Fruit fly (Drosophila melanogaster) whole organism, wandering third instar larva: ENCODE data around the gene CG33128.

Experiments
- Abd-B ChIP-seq: fragments of >200 bp; optimal IDR thresholded peaks from 2 replicates; lab custom pipeline; 2017; ENCODE audit warnings: missing biosample characterization, missing genetic modification characterization
- CG32264 ChIP-seq: fragments of 200-800 bp; sonication (Bioruptor generic); optimal IDR thresholded peaks from 2 replicates; lab custom pipeline; 2016; ENCODE audit warnings: missing biosample characterization, missing genetic modification characterization
- CG9705 ChIP-seq: fragments of 200-800 bp; sonication (Bioruptor generic); optimal IDR thresholded peaks from 2 replicates; lab custom pipeline; 2018; ENCODE audit warnings: missing biosample characterization, mild to moderate bottlenecking, missing genetic modification characterization
- CrebA ChIP-seq: fragments of 200-800 bp; sonication (Bioruptor generic); optimal IDR thresholded peaks from 2 replicates; lab custom pipeline; 2016; ENCODE audit warnings: missing biosample characterization, mild to moderate bottlenecking, missing genetic modification characterization, borderline replicate concordance
- Dfd ChIP-seq: fragments of >200 bp; optimal IDR thresholded peaks from 2 replicates; lab custom pipeline; 2017; ENCODE audit warnings: missing biosample characterization, missing genetic modification characterization
- Dif ChIP-seq: fragments of 200-275, 200-300 bp; sonication (Bioruptor generic); optimal IDR thresholded peaks from 2 replicates; lab custom pipeline; 2018; ENCODE audit warnings: missing biosample characterization, missing genetic modification characterization; ENCODE audit not compliant: partially characterized antibody
- Hr78 ChIP-seq: fragments of >200 bp; optimal IDR thresholded peaks from 2 replicates; lab custom pipeline; 2017; ENCODE audit warnings: missing biosample characterization, missing genetic modification characterization
- Jra ChIP-seq: sonication (Bioruptor generic); optimal IDR thresholded peaks from 2 replicates; lab custom pipeline; 2016; ENCODE audit warnings: missing biosample characterization, missing genetic modification characterization
- Myc ChIP-seq: fragments of >200 bp; optimal IDR thresholded peaks from 2 replicates; lab custom pipeline; 2017
- N ChIP-seq: fragments of >200 bp; optimal IDR thresholded peaks from 2 replicates; lab custom pipeline; 2018; ENCODE audit warnings: missing biosample characterization, missing external identifiers, missing genetic modification characterization
- OdsH ChIP-seq: fragments of 200-800 bp; sonication (Bioruptor generic); optimal IDR thresholded peaks from 2 replicates; lab custom pipeline; 2016; ENCODE audit warnings: missing biosample characterization, mild to moderate bottlenecking, missing genetic modification characterization
- Rel ChIP-seq, 2 experiments: fragments of 200-800 bp; sonication (Bioruptor generic) in 1 of 2; optimal IDR thresholded peaks; 2 replicates in 1 of 2; 3 replicates in 1 of 2; lab custom pipeline; 2016 to 2019; ENCODE audit warnings: mild to moderate bottlenecking in 2 of 2, missing biosample characterization in 2 of 2, missing genetic modification characterization in 2 of 2, moderate library complexity in 1 of 2
- Vsx2 ChIP-seq: fragments of 200-300, 225-300 bp; sonication (Bioruptor generic); optimal IDR thresholded peaks from 2 replicates; lab custom pipeline; 2018; ENCODE audit warnings: missing biosample characterization, missing genetic modification characterization; ENCODE audit not compliant: partially characterized antibody
- br ChIP-seq: fragments of 200-800 bp; sonication (Bioruptor generic); optimal IDR thresholded peaks from 2 replicates; lab custom pipeline; 2016; ENCODE audit warnings: missing biosample characterization, missing genetic modification characterization
- brk ChIP-seq: fragments of 200-800 bp; sonication (Bioruptor generic); optimal IDR thresholded peaks from 2 replicates; lab custom pipeline; 2016; ENCODE audit warnings: missing biosample characterization, mild to moderate bottlenecking, missing genetic modification characterization
- dl ChIP-seq, 2 experiments: fragments of 175-275, 200-275 bp in 1 of 2; fragments of 200-275 bp in 1 of 2; sonication (Bioruptor generic); optimal IDR thresholded peaks; lab custom pipeline; 2018; ENCODE audit warnings: mild to moderate bottlenecking in 2 of 2, missing biosample characterization in 2 of 2, missing genetic modification characterization in 2 of 2, moderate library complexity in 2 of 2; ENCODE audit not compliant: partially characterized antibody in 2 of 2, insufficient read depth in 1 of 2
- dmrt93B ChIP-seq: fragments of 200-800 bp; sonication (Bioruptor generic); optimal IDR thresholded peaks from 2 replicates; lab custom pipeline; 2018; ENCODE audit warnings: missing biosample characterization, mild to moderate bottlenecking, missing genetic modification characterization
- dsf ChIP-seq: sonication (Bioruptor generic); optimal IDR thresholded peaks from 2 replicates; lab custom pipeline; 2016; ENCODE audit warnings: missing biosample characterization, missing genetic modification characterization, borderline replicate concordance
- ey ChIP-seq: fragments of 200-800 bp; sonication (Bioruptor generic); optimal IDR thresholded peaks from 2 replicates; lab custom pipeline; 2016; ENCODE audit warnings: missing biosample characterization, missing genetic modification characterization
- foxo ChIP-seq, 2 experiments: fragments of 200-800 bp; sonication (Bioruptor generic); optimal IDR thresholded peaks; 2 replicates in 1 of 2; 3 replicates in 1 of 2; lab custom pipeline; 2016 to 2017; ENCODE audit warnings: missing biosample characterization in 2 of 2, missing genetic modification characterization in 2 of 2
- fru ChIP-seq: fragments of 200-800 bp; sonication (Bioruptor generic); optimal IDR thresholded peaks from 3 replicates; lab custom pipeline; 2016; ENCODE audit warnings: missing biosample characterization, mild to moderate bottlenecking, missing genetic modification characterization
- h ChIP-seq: fragments of 200-800 bp; sonication (Bioruptor generic); optimal IDR thresholded peaks from 3 replicates; lab custom pipeline; 2016; ENCODE audit warnings: missing biosample characterization, mild to moderate bottlenecking, missing genetic modification characterization
- jim ChIP-seq: fragments of 175-275, 200-325 bp; sonication (Bioruptor generic); optimal IDR thresholded peaks from 2 replicates; lab custom pipeline; 2016; ENCODE audit warnings: missing biosample characterization, mild to moderate bottlenecking, missing genetic modification characterization
- lola ChIP-seq: fragments of >200 bp; optimal IDR thresholded peaks from 2 replicates; lab custom pipeline; 2017; ENCODE audit warnings: missing biosample characterization, missing genetic modification characterization
- pan ChIP-seq: fragments of >200 bp; optimal IDR thresholded peaks from 2 replicates; lab custom pipeline; 2017
- psq ChIP-seq: fragments of 200-800 bp; sonication (Bioruptor generic); optimal IDR thresholded peaks from 3 replicates; lab custom pipeline; 2017; ENCODE audit warnings: missing biosample characterization, mild to moderate bottlenecking, missing genetic modification characterization, moderate library complexity
- rgr ChIP-seq: fragments of 200-800 bp; sonication (Bioruptor generic); optimal IDR thresholded peaks from 3 replicates; lab custom pipeline; 2016; ENCODE audit warnings: missing biosample characterization, mild to moderate bottlenecking, missing genetic modification characterization
- sage ChIP-seq: fragments of 200-800 bp; sonication (Bioruptor generic); optimal IDR thresholded peaks from 2 replicates; lab custom pipeline; 2016; ENCODE audit warnings: missing biosample characterization, mild to moderate bottlenecking, missing genetic modification characterization
- sv ChIP-seq: fragments of 200-800 bp; sonication (Bioruptor generic); optimal IDR thresholded peaks from 3 replicates; lab custom pipeline; 2016; ENCODE audit warnings: missing biosample characterization, missing genetic modification characterization
- tai ChIP-seq: sonication (Bioruptor generic); optimal IDR thresholded peaks from 2 replicates; lab custom pipeline; 2016; ENCODE audit warnings: missing biosample characterization, missing genetic modification characterization
- usp ChIP-seq: fragments of >200 bp; optimal IDR thresholded peaks from 2 replicates; lab custom pipeline; 2017; ENCODE audit warnings: missing biosample characterization, missing genetic modification characterization

CG33128 gene

DNA sequence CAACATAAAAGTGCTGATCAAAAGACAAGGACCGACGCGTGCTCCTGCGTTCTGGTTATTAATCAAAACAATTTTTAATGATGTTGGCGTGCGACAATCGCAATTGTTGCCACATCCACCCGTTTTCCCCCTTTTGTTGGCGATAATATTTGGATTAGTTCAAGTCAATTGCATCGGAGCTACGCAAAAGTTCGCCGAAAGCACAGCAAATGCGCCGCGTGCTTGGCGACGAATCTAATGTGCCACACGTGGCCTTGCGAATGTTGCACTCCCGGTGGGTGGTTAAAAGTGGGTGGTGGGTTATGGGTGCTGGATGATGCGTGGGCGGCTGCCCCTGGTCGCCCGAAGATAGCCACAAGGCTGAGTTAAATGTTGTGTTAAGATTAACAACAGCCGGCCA is 46.2 kb upstream of the CG33128 start:
- TF ChIP-seq Vsx2 (GFP tag; lab: Kevin White, UChicago) (no peak), N (GFP tag; lab: Kevin White, UChicago) (no peak), jim (no peak), tai (GFP tag; lab: Kevin White, UChicago) (no peak), Dif (GFP tag; lab: Kevin White, UChicago) (no peak), dl (GFP tag; optimal IDR thresholded peaks at IDR 0.05; lab: Kevin White, UChicago; ENCODE audit: insufficient read depth in 1 of 2, partially characterized antibody in 2 of 2) (no peak), rgr (GFP tag; lab: Kevin White, UChicago) (no peak), CrebA (no peak), Dfd (GFP tag; lab: Kevin White, UChicago) (no peak), Abd-B (no peak), fru (GFP tag; lab: Kevin White, UChicago) (no peak)

DNA sequence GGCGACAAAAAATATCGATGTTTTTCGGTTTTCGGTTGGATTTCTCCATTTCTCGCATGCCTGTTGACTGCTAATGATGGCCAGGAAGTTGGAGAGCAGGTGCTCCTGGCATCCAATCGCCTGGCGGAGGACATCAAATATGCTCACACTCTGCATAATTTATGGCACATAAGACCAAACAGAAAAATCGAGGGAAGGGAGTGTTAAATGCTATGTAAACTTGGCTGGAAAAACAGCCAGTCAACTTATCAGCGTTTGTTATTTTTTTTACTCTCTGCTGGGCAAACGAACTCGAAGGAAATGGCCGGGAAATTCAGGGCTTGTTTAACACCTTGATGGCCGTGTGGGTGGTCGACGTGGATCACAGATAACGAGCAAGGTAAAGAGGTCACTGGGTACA is 45.7 kb upstream of the CG33128 start:
- no peak for TF ChIP-seq dmrt93B (GFP tag; lab: Kevin White, UChicago)
- TF ChIP-seq h (GFP tag; lab: Kevin White, UChicago) = no peak
- no peak for TF ChIP-seq Abd-B
- no peak for TF ChIP-seq psq (GFP tag; lab: Kevin White, UChicago)
- TF ChIP-seq foxo (GFP tag; optimal IDR thresholded peaks at IDR 0.05; lab: Kevin White, UChicago) = no peak
- TF ChIP-seq usp (GFP tag; lab: Kevin White, UChicago) = no peak
- no peak for TF ChIP-seq pan (lab: Kevin White, UChicago)
- TF ChIP-seq CrebA = no peak
- TF ChIP-seq Rel (GFP tag; optimal IDR thresholded peaks at IDR 0.05; lab: Kevin White, UChicago) = no peak
- no peak for TF ChIP-seq Rel (tag; optimal IDR thresholded peaks at IDR 0.05; lab: Kevin White, UChicago)
- TF ChIP-seq Dif (GFP tag; lab: Kevin White, UChicago) = no peak
- TF ChIP-seq dl (GFP tag; optimal IDR thresholded peaks at IDR 0.05; lab: Kevin White, UChicago; ENCODE audit: insufficient read depth in 1 of 2, partially characterized antibody in 2 of 2) = no peak
- no peak for TF ChIP-seq fru (GFP tag; lab: Kevin White, UChicago)
- TF ChIP-seq Vsx2 (GFP tag; lab: Kevin White, UChicago) = no peak

DNA sequence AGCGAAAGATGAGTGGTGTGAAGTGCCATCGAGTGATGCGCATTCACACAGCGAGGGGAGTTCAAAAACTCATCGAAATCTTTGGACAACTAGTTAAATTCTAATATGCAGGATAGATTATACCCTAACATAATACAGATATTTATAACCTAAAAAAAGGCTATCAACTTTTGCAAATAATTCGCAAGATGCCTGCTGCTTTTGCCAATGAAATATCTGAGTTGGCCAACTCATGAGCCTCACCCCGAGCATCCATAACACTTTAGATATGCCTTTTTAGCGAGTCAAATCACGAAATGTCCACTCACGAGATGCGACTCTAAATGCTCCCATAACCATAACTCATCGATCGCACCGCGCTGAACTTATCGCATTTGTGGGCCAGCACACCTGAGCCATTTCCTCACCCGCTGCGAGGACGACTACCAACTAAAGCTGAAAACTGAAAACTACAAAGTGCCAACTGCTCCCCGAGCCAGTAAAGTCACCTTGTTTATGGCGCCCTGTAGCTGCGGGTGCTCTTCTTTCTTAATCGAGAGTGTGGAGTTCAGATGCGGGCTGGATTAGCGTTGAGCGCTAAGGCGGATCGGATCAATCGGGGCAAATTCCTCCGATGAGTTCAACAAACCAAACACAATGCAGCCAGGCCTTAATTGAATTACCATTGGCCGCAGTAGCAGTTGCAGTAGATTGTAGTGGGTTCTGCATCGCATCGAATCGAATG is 44.0 kb upstream of the CG33128 start:
- TF ChIP-seq Rel (GFP tag; optimal IDR thresholded peaks at IDR 0.05; lab: Kevin White, UChicago) = no peak
- no peak for TF ChIP-seq Rel (tag; optimal IDR thresholded peaks at IDR 0.05; lab: Kevin White, UChicago)
- TF ChIP-seq usp (GFP tag; lab: Kevin White, UChicago) = no peak
- no peak for TF ChIP-seq ey (GFP tag; lab: Kevin White, UChicago)
- TF ChIP-seq Abd-B = no peak
- TF ChIP-seq sage (GFP tag; lab: Kevin White, UChicago) = no peak
- no peak for TF ChIP-seq lola (GFP tag; lab: Kevin White, UChicago)
- TF ChIP-seq h (GFP tag; lab: Kevin White, UChicago) = no peak
- no peak for TF ChIP-seq CrebA
- TF ChIP-seq pan (lab: Kevin White, UChicago) = no peak
- no peak for TF ChIP-seq CG9705
- TF ChIP-seq jim = no peak
- no peak for TF ChIP-seq psq (GFP tag; lab: Kevin White, UChicago)
- no peak for TF ChIP-seq CG32264 (GFP tag; lab: Kevin White, UChicago)
- TF ChIP-seq tai (GFP tag; lab: Kevin White, UChicago) = no peak
- TF ChIP-seq OdsH (GFP tag; lab: Kevin White, UChicago) = no peak

dm6 chr2L:1455498-1455897 is 38.4 kb upstream of the CG33128 start:
- TF ChIP-seq pan (lab: Kevin White, UChicago) (no peak), OdsH (GFP tag; lab: Kevin White, UChicago) (no peak), Dif (GFP tag; lab: Kevin White, UChicago) (no peak), foxo (GFP tag; optimal IDR thresholded peaks at IDR 0.05; lab: Kevin White, UChicago) (no peak), jim (no peak), br (no peak), brk (GFP tag; lab: Kevin White, UChicago) (no peak), Jra (no peak), sv (no peak), fru (GFP tag; lab: Kevin White, UChicago) (no peak), Rel (GFP tag; optimal IDR thresholded peaks at IDR 0.05; lab: Kevin White, UChicago) (no peak), Rel (tag; optimal IDR thresholded peaks at IDR 0.05; lab: Kevin White, UChicago) (no peak), tai (GFP tag; lab: Kevin White, UChicago) (no peak), lola (GFP tag; lab: Kevin White, UChicago) (no peak), Hr78 (GFP tag; lab: Kevin White, UChicago) (no peak), dsf (no peak), Dfd (GFP tag; lab: Kevin White, UChicago) (no peak), Myc (lab: Kevin White, UChicago) (no peak)
